Worm (Caenorhabditis elegans): Measurements from ENCODE around the gene fkb-4.

DNA sequence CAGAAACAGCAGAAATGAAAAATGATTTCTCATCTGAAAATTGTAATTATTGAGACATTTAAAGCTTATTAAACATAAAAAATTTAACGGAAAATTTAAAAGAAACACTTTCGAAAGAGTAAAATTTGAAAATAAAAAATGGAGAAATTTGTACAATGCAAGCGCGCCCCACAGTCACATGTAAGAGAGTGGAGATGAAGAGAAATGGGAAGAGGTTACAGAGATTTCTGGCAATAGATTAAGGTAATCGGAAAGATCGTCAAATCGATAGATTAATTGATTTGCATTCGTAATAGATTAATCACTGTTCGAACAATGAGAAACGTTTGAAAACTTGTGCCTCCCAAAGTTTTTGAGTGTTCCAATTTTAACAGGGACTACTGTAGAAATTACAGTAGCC, 39.5 kb downstream of the fkb-4 start, which contains the start of gene C15C8.4:
- TF ChIP-seq him-1 (tag; optimal IDR thresholded peaks at IDR 0.05) (no peak), W03F9.2 (tag; optimal IDR thresholded peaks at IDR 0.05) (no peak)

All from whole organism, L4/young adult.